Fruit fly (Drosophila melanogaster) whole organism, embryonic: ENCODE measurements around the gene Agpat3.

Experiments
- Blimp-1 ChIP-seq: fragments of 200-800 bp; sonication (Bioruptor generic); optimal IDR thresholded peaks from 3 replicates; lab custom pipeline; 2018; ENCODE audit warnings: missing biosample characterization, missing genetic modification characterization, mild to moderate bottlenecking, moderate library complexity, missing genetic modification reagents
- C15 ChIP-seq: fragments of 200-800 bp; sonication (Bioruptor generic); IDR thresholded peaks from 3 replicates; pipeline ENCODE4 v1.3.6; 2022; ENCODE audit warnings: missing biosample characterization, missing genetic modification characterization
- CG12391 ChIP-seq: fragments of 200-800 bp; sonication (Bioruptor generic); optimal IDR thresholded peaks from 3 replicates; lab custom pipeline; 2018; ENCODE audit warnings: missing biosample characterization, mild to moderate bottlenecking, missing genetic modification characterization, moderate library complexity
- CG12769 ChIP-seq: fragments of 200-800 bp; sonication (Bioruptor generic); optimal IDR thresholded peaks from 2 replicates; lab custom pipeline; 2019; ENCODE audit warnings: missing biosample characterization, mild to moderate bottlenecking, missing genetic modification characterization, moderate library complexity
- CG13624 ChIP-seq: fragments of 200-800 bp; sonication (Bioruptor generic); optimal IDR thresholded peaks from 2 replicates; lab custom pipeline; 2016; ENCODE audit warnings: missing biosample characterization, missing genetic modification characterization
- CG15269 ChIP-seq: fragments of 200-800 bp; sonication (Bioruptor generic); optimal IDR thresholded peaks from 2 replicates; lab custom pipeline; 2018; ENCODE audit warnings: missing biosample characterization, mild to moderate bottlenecking, missing genetic modification characterization, moderate library complexity
- CG18476 ChIP-seq: fragments of 200-800 bp; sonication (Bioruptor generic); optimal IDR thresholded peaks from 2 replicates; lab custom pipeline; 2016; ENCODE audit warnings: missing biosample characterization, mild to moderate bottlenecking, missing genetic modification characterization
- CG30403 ChIP-seq: fragments of 200-800 bp; sonication (Bioruptor generic); optimal IDR thresholded peaks from 3 replicates; lab custom pipeline; 2016; ENCODE audit warnings: missing biosample characterization, missing genetic modification characterization
- CG33557 ChIP-seq: fragments of 200-800 bp; sonication (Bioruptor generic); optimal IDR thresholded peaks from 2 replicates; lab custom pipeline; 2019; ENCODE audit warnings: missing biosample characterization, mild to moderate bottlenecking, missing genetic modification characterization, moderate library complexity
- CG34376 ChIP-seq: fragments of 200-800 bp; sonication (Bioruptor generic); optimal IDR thresholded peaks from 2 replicates; lab custom pipeline; 2018; ENCODE audit warnings: missing biosample characterization, mild to moderate bottlenecking, missing genetic modification characterization
- CG4282 ChIP-seq: fragments of 200-800 bp; sonication (Bioruptor generic); optimal IDR thresholded peaks from 2 replicates; lab custom pipeline; 2016; ENCODE audit warnings: missing biosample characterization, missing genetic modification characterization
- CG43689 ChIP-seq: fragments of 200-800 bp; sonication (Bioruptor generic); IDR thresholded peaks from 2 replicates; pipeline ENCODE4 v1.3.6; 2022; ENCODE audit warnings: missing biosample characterization, missing genetic modification characterization
- CG6175 ChIP-seq: fragments of 200-800 bp; sonication (Bioruptor generic); IDR thresholded peaks from 3 replicates; pipeline ENCODE4 v1.3.6; 2022; ENCODE audit warnings: missing biosample characterization, missing genetic modification characterization
- CoRest ChIP-seq: fragments of 200-800 bp; sonication (Bioruptor generic); optimal IDR thresholded peaks from 3 replicates; lab custom pipeline; 2018; ENCODE audit warnings: missing biosample characterization, mild to moderate bottlenecking, missing genetic modification characterization, moderate library complexity
- CrebB ChIP-seq: fragments of 200-800 bp; sonication (Bioruptor generic); optimal IDR thresholded peaks from 3 replicates; lab custom pipeline; 2018; ENCODE audit warnings: missing biosample characterization, mild to moderate bottlenecking, missing genetic modification characterization
- Dad ChIP-seq: fragments of 200-800 bp; sonication (Bioruptor generic); optimal IDR thresholded peaks from 3 replicates; lab custom pipeline; 2016; ENCODE audit warnings: missing biosample characterization, missing genetic modification characterization
- Dref ChIP-seq: fragments of 200-800 bp; sonication (Bioruptor generic); IDR thresholded peaks from 2 replicates; pipeline ENCODE4 v1.3.6; 2022; ENCODE audit warnings: missing biosample characterization, missing genetic modification characterization
- ERR ChIP-seq: fragments of 200-800 bp; sonication (Bioruptor generic); optimal IDR thresholded peaks from 2 replicates; lab custom pipeline; 2016; ENCODE audit warnings: missing biosample characterization, missing genetic modification characterization
- Elba2 ChIP-seq: fragments of 200-800 bp; sonication (Bioruptor generic); optimal IDR thresholded peaks from 3 replicates; lab custom pipeline; 2016; ENCODE audit warnings: missing biosample characterization, missing genetic modification characterization
- Ets65A ChIP-seq: fragments of 200-800 bp; sonication (Bioruptor generic); peaks from one replicate; lab custom pipeline; 2016; ENCODE audit warnings: missing biosample characterization, missing genetic modification characterization
- Fer1 ChIP-seq: fragments of 200-800 bp; sonication (Bioruptor generic); optimal IDR thresholded peaks from 2 replicates; lab custom pipeline; 2017; ENCODE audit warnings: missing biosample characterization, mild to moderate bottlenecking, missing genetic modification characterization
- Fer3 ChIP-seq: fragments of 200-800 bp; sonication (Bioruptor generic); optimal IDR thresholded peaks from 2 replicates; lab custom pipeline; 2018; ENCODE audit warnings: missing biosample characterization, mild to moderate bottlenecking, missing genetic modification characterization, moderate library complexity
- Hmx ChIP-seq: fragments of 200-800 bp; sonication (Bioruptor generic); optimal IDR thresholded peaks from 2 replicates; lab custom pipeline; 2016; ENCODE audit warnings: missing biosample characterization, missing genetic modification characterization
- Hr78 ChIP-seq, 2 experiments: fragments of 200-800 bp in 1 of 2; fragments of >200 bp in 1 of 2; sonication (Bioruptor generic) in 1 of 2; optimal IDR thresholded peaks; 2 replicates each; lab custom pipeline; 2017 to 2019; ENCODE audit warnings: missing biosample characterization in 2 of 2, missing genetic modification characterization in 2 of 2, mild to moderate bottlenecking in 1 of 2, moderate library complexity in 1 of 2
- Lhr ChIP-seq: fragments of 200-800 bp; sonication (Bioruptor generic); optimal IDR thresholded peaks from 3 replicates; lab custom pipeline; 2017; ENCODE audit warnings: mild to moderate bottlenecking, missing biosample characterization, missing genetic modification reagents, missing genetic modification characterization
- Med ChIP-seq: fragments of 200-800 bp; sonication (Bioruptor generic); peaks from one replicate; lab custom pipeline; 2016; ENCODE audit warnings: missing biosample characterization, missing genetic modification characterization, mild to moderate bottlenecking, inconsistent platforms, moderate library complexity
- Myb ChIP-seq: fragments of 200-800 bp; sonication (Bioruptor generic); optimal IDR thresholded peaks from 2 replicates; lab custom pipeline; 2016; ENCODE audit warnings: missing biosample characterization, missing genetic modification characterization
- NC2α ChIP-seq: fragments of 200-800 bp; sonication (Bioruptor generic); optimal IDR thresholded peaks from 2 replicates; lab custom pipeline; 2016; ENCODE audit warnings: missing biosample characterization, missing genetic modification characterization
- Oli ChIP-seq: fragments of 200-800 bp; sonication (Bioruptor generic); optimal IDR thresholded peaks from 2 replicates; lab custom pipeline; 2018; ENCODE audit warnings: missing biosample characterization, mild to moderate bottlenecking, missing genetic modification characterization, moderate library complexity
- Optix ChIP-seq: fragments of 200-800 bp; sonication (Bioruptor generic); IDR thresholded peaks from 3 replicates; pipeline ENCODE4 v1.3.6; 2022; ENCODE audit warnings: missing biosample characterization, missing genetic modification characterization
- Side ChIP-seq: fragments of 200-800 bp; sonication (Bioruptor generic); optimal IDR thresholded peaks from 2 replicates; lab custom pipeline; 2016; ENCODE audit warnings: missing biosample characterization, missing genetic modification characterization
- Sry-δ ChIP-seq: fragments of 200-800 bp; sonication (Bioruptor generic); optimal IDR thresholded peaks from 2 replicates; lab custom pipeline; 2016; ENCODE audit warnings: missing biosample characterization, missing genetic modification characterization
- al ChIP-seq: fragments of 200-800 bp; sonication (Bioruptor generic); IDR thresholded peaks from 2 replicates; pipeline ENCODE4 v1.3.6; 2022; ENCODE audit warnings: missing biosample characterization, missing genetic modification characterization
- ato ChIP-seq: fragments of 200-800 bp; sonication (Bioruptor generic); IDR thresholded peaks from 2 replicates; pipeline ENCODE4 v1.3.6; 2022; ENCODE audit warnings: missing biosample characterization, missing genetic modification characterization; ENCODE audit not compliant: partially characterized antibody
- bab2 ChIP-seq: fragments of 200-800 bp; sonication (Bioruptor generic); optimal IDR thresholded peaks from 2 replicates; lab custom pipeline; 2016; ENCODE audit warnings: missing biosample characterization, missing genetic modification characterization
- cwo ChIP-seq: fragments of 200-800 bp; sonication (Bioruptor generic); optimal IDR thresholded peaks from 3 replicates; lab custom pipeline; 2017; ENCODE audit warnings: missing biosample characterization, missing genetic modification characterization, mild to moderate bottlenecking, moderate library complexity, missing genetic modification reagents
- dmrt99B ChIP-seq: fragments of 200-800 bp; sonication (Bioruptor generic); optimal IDR thresholded peaks from 2 replicates; lab custom pipeline; 2018; ENCODE audit warnings: missing biosample characterization, mild to moderate bottlenecking, missing genetic modification characterization, moderate library complexity
- emc ChIP-seq: fragments of 200-800 bp; sonication (Bioruptor generic); optimal IDR thresholded peaks from 2 replicates; lab custom pipeline; 2016; ENCODE audit warnings: missing biosample characterization, missing genetic modification characterization
- fd64A ChIP-seq: fragments of 200-800 bp; sonication (Bioruptor generic); optimal IDR thresholded peaks from 3 replicates; lab custom pipeline; 2018; ENCODE audit warnings: missing biosample characterization, mild to moderate bottlenecking, missing genetic modification characterization
- fru ChIP-seq: fragments of >200 bp; optimal IDR thresholded peaks from 2 replicates; lab custom pipeline; 2017
- ftz-f1 ChIP-seq: fragments of 200-800 bp; sonication (Bioruptor generic); optimal IDR thresholded peaks from 2 replicates; lab custom pipeline; 2016; ENCODE audit warnings: missing biosample characterization, missing genetic modification characterization
- otp ChIP-seq: fragments of 200-800 bp; sonication (Bioruptor generic); IDR thresholded peaks from 3 replicates; pipeline ENCODE4, ENCODE4 v1.3.6; 2022; ENCODE audit warnings: missing biosample characterization, missing genetic modification characterization
- pan ChIP-seq, 4 experiments: fragments of >200 bp in 3 of 4; fragments of 200-800 bp in 1 of 4; sonication (Bioruptor generic) in 1 of 4; optimal IDR thresholded peaks in 3 of 4; IDR thresholded peaks in 1 of 4; 2 replicates each; pipeline versions ENCODE4 v1.3.6 to Lab custom; 2017 to 2022; ENCODE audit warnings: missing biosample characterization in 2 of 4, missing genetic modification characterization in 2 of 4, mixed read lengths in 1 of 4
- row ChIP-seq: fragments of 200-800 bp; sonication (Bioruptor generic); IDR thresholded peaks from 3 replicates; pipeline ENCODE4 v1.3.6; 2022; ENCODE audit warnings: missing biosample characterization, missing genetic modification characterization
- scrt ChIP-seq: fragments of 200-800 bp; sonication (Bioruptor generic); optimal IDR thresholded peaks from 2 replicates; lab custom pipeline; 2018; ENCODE audit warnings: missing biosample characterization, mild to moderate bottlenecking, missing genetic modification characterization, moderate library complexity
- sd ChIP-seq: fragments of 200-800 bp; sonication (Bioruptor generic); optimal IDR thresholded peaks from 3 replicates; lab custom pipeline; 2018; ENCODE audit warnings: missing biosample characterization, mild to moderate bottlenecking, missing genetic modification characterization, moderate library complexity
- tap ChIP-seq: fragments of 200-800 bp; optimal IDR thresholded peaks from 3 replicates; lab custom pipeline; 2019; ENCODE audit warnings: missing biosample characterization, mild to moderate bottlenecking, missing genetic modification characterization, moderate library complexity
- zf30C ChIP-seq: fragments of 200-800 bp; sonication (Bioruptor generic); optimal IDR thresholded peaks from 3 replicates; lab custom pipeline; 2018; ENCODE audit warnings: missing biosample characterization, mild to moderate bottlenecking, missing genetic modification characterization
- zfh2 ChIP-seq: fragments of 200-800 bp; sonication (Bioruptor generic); optimal IDR thresholded peaks from 2 replicates; lab custom pipeline; 2016; ENCODE audit warnings: missing biosample characterization, missing genetic modification characterization

Gene Agpat3

DNA sequence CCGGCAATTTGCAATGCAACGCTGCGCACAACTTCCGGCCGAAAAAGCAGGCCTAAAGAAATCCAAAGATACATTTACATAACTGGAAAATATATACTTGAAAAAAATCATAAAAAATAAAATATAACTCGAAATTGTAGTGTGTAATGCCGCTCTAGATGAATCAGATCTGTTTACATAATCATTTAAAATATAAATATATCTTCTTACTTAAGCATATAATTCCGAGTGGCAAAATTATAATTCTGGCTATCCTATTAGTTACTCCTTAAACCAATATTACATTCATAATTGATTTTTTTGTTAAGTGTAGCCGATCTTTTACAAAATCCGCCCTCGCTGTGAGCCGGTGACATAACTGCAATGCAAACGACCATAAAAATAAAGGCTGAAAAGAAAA is 46.3 kb downstream of the Agpat3 start (continued):
- TF ChIP-seq CG34376 (no peak), tap (tag; lab: Kevin White, UChicago) (no peak), zfh2 (GFP tag; lab: Kevin White, UChicago) (no peak), row (GFP tag; lab: Robert Waterston, UW) (peak; percentile 23; the same call in 1 of the 3 replicates), bab2 (no peak), CoRest (tag; lab: Kevin White, UChicago) (peak; percentile 2), scrt (no peak), Ets65A (peak; percentile 57), Oli (tag; lab: Kevin White, UChicago) (peak; percentile 9), dmrt99B (tag; lab: Kevin White, UChicago) (peak; percentile 57), CG15269 (tag; lab: Kevin White, UChicago) (peak; percentile 17), Med (no peak), otp (GFP tag; lab: Robert Waterston, UW) (no peak), CG33557 (GFP tag; lab: Kevin White, UChicago) (no peak), Sry-δ (GFP tag; lab: Kevin White, UChicago) (no peak)

DNA sequence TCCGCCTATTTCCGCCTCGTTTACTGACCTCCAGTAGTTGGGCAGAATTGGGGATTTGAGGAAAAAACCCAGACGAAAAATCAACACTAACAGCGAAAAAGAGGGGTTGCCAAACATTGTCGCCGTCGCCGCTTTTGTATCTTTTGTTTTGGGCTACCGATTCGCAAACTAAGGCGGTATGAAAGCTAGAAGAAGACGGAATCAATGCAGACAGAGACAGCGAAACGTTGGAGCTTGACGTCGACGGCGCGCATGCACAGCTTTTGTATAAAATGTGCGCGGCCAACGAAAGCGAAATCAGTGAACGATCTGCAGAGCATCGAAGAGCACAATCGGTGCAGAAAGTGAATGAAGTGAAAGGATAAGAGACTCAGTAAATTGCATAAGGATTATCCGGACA is 47.1 kb downstream of the Agpat3 start, which contains the start of gene CG4998:
Gene CG4998, plus strand, starts transcription at position 301 of the 400 bp plus-strand sequence.
- TF ChIP-seq CrebB (tag; lab: Kevin White, UChicago): no peak
- TF ChIP-seq al: no peak
- no peak for TF ChIP-seq Dad (GFP tag; lab: Kevin White, UChicago)
- TF ChIP-seq Fer3 (tag; lab: Kevin White, UChicago): no peak
- no peak for TF ChIP-seq Side (GFP tag; lab: Kevin White, UChicago)
- TF ChIP-seq CG12391 (tag; lab: Kevin White, UChicago): no peak
- no peak for TF ChIP-seq pan (optimal IDR thresholded peaks at IDR 0.05; lab: Kevin White, UChicago)
- peak in 1 of 2 experiments; percentile 14 for TF ChIP-seq pan (GFP tag; optimal IDR thresholded peaks at IDR 0.05 in 1 of 2, IDR thresholded peaks at IDR 0.05 in 1 of 2)
- TF ChIP-seq ato (GFP tag; lab: Robert Waterston, UW): no peak
- TF ChIP-seq fd64A (GFP tag; lab: Kevin White, UChicago): no peak
- TF ChIP-seq CG12769 (tag; lab: Kevin White, UChicago): peak; percentile 8
- TF ChIP-seq Blimp-1 (GFP tag; lab: Kevin White, UChicago): peak; percentile 8
- TF ChIP-seq Hr78 (GFP tag; optimal IDR thresholded peaks at IDR 0.05; lab: Kevin White, UChicago): no peak
- no peak for TF ChIP-seq Optix (GFP tag; lab: Robert Waterston, UW)
- TF ChIP-seq CG18476 (GFP tag; lab: Kevin White, UChicago): no peak
- no peak for TF ChIP-seq NC2α (GFP tag; lab: Kevin White, UChicago)
- no peak for TF ChIP-seq CG13624
- TF ChIP-seq Fer1 (GFP tag; lab: Kevin White, UChicago): no peak
- no peak for TF ChIP-seq Dref
- no peak for TF ChIP-seq C15 (GFP tag; lab: Robert Waterston, UW)
- TF ChIP-seq Myb (GFP tag; lab: Kevin White, UChicago): no peak
- TF ChIP-seq Elba2 (GFP tag; lab: Kevin White, UChicago): no peak

dm6 chr3L:16337739-16338138 is 48.0 kb downstream of the Agpat3 start:
- no peak for TF ChIP-seq CG4282 (GFP tag; lab: Kevin White, UChicago)
- TF ChIP-seq zf30C (GFP tag; lab: Kevin White, UChicago): no peak
- TF ChIP-seq cwo (GFP tag; lab: Kevin White, UChicago): no peak
- TF ChIP-seq CG43689: 0 out of 2 replicates have a peak, but pooled peaks have one; percentile 10
- TF ChIP-seq CG6175 (GFP tag; lab: Robert Waterston, UW): 0 out of 3 replicates have a peak, but pooled peaks have one; percentile 25
- no peak for TF ChIP-seq fru (lab: Kevin White, UChicago)
- TF ChIP-seq CG30403 (GFP tag; lab: Kevin White, UChicago): no peak
- no peak for TF ChIP-seq CG18476 (GFP tag; lab: Kevin White, UChicago)
- no peak for TF ChIP-seq emc (GFP tag; lab: Kevin White, UChicago)
- no peak for TF ChIP-seq Lhr
- TF ChIP-seq sd (tag; lab: Kevin White, UChicago): peak; percentile 66
- TF ChIP-seq Hmx (GFP tag; lab: Kevin White, UChicago): no peak
- no peak for TF ChIP-seq al
- TF ChIP-seq ERR (GFP tag; lab: Kevin White, UChicago): no peak
- TF ChIP-seq ftz-f1 (GFP tag; lab: Kevin White, UChicago): peak; percentile 48
